Worm (Caenorhabditis elegans): ENCODE results near the gene R148.8.

- TF ChIP-seq alr-1 (tag; optimal IDR thresholded peaks at IDR 0.05; ENCODE audit: borderline replicate concordance): no peak
- no peak for TF ChIP-seq ets-5 (GFP tag; IDR thresholded peaks at IDR 0.05)
- TF ChIP-seq nhr-84 (tag; optimal IDR thresholded peaks at IDR 0.05): no peak
- no peak for TF ChIP-seq zag-1 (tag; optimal IDR thresholded peaks at IDR 0.05)
- no peak for TF ChIP-seq nhr-90 (tag; optimal IDR thresholded peaks at IDR 0.05; ENCODE audit: poor library complexity)
Measured at ce11 chrIII:3203589-3203988, 12.3 kb downstream of the R148.8 start.

Data from whole organism, L1 larva.